Worm (Caenorhabditis elegans): ENCODE data around the gene E01B7.2.

E01B7.2 gene

ce11 chrV:17910019-17910418 is 11.6 kb upstream of the E01B7.2 start, which contains the start of gene dcar-1:
TSS of gene dcar-1 (plus strand) at chrV:17910319.
- TF ChIP-seq ref-1 (GFP tag; conservative IDR thresholded peaks at IDR 0.05) = no peak
- TF ChIP-seq med-1 (GFP tag; optimal IDR thresholded peaks at IDR 0.05; ENCODE audit: insufficient read depth) = no peak
- no peak for TF ChIP-seq cog-1 (tag; optimal IDR thresholded peaks at IDR 0.05)
- no peak for TF ChIP-seq T22C8.4 (GFP tag; IDR thresholded peaks at IDR 0.05)
- no peak for TF ChIP-seq tab-1 (GFP tag; IDR thresholded peaks at IDR 0.05)
- TF ChIP-seq ztf-29 (GFP tag; IDR thresholded peaks at IDR 0.05) = no peak
- TF ChIP-seq klf-2 (GFP tag; conservative IDR thresholded peaks at IDR 0.05) = no peak
- TF ChIP-seq flt-1 (GFP tag; IDR thresholded peaks at IDR 0.05) = no peak
- TF ChIP-seq ztf-23 (GFP tag; IDR thresholded peaks at IDR 0.05) = no peak

ce11 chrV:17918726-17919125 is 2.8 kb upstream of the E01B7.2 start, which contains the start of gene C06H5.8:
TSS of gene C06H5.8 (plus strand) at chrV:17919026.
- TF ChIP-seq ref-1 (GFP tag; conservative IDR thresholded peaks at IDR 0.05) (no peak), tab-1 (GFP tag; IDR thresholded peaks at IDR 0.05) (no peak), klf-2 (GFP tag; conservative IDR thresholded peaks at IDR 0.05) (no peak), ztf-23 (GFP tag; IDR thresholded peaks at IDR 0.05) (no peak)

ce11 chrV:17924095-17925000 is 2.8 kb downstream of the E01B7.2 start, which contains the start of gene usp-50:
TSS of gene usp-50 (plus strand) at chrV:17924916.
- TF ChIP-seq ztf-29 (GFP tag; IDR thresholded peaks at IDR 0.05) = peak; percentile 53; the same call in 1 of the 2 replicates

ce11 chrV:17928128-17928527 is 6.6 kb downstream of the E01B7.2 start:
- TF ChIP-seq tab-1 (GFP tag; IDR thresholded peaks at IDR 0.05) (no peak), klf-2 (GFP tag; conservative IDR thresholded peaks at IDR 0.05) (no peak), flt-1 (GFP tag; IDR thresholded peaks at IDR 0.05) (no peak), ztf-23 (GFP tag; IDR thresholded peaks at IDR 0.05) (no peak), cog-1 (tag; optimal IDR thresholded peaks at IDR 0.05) (no peak), ztf-29 (GFP tag; IDR thresholded peaks at IDR 0.05) (no peak), med-1 (GFP tag; optimal IDR thresholded peaks at IDR 0.05; ENCODE audit: insufficient read depth) (no peak), ref-1 (GFP tag; conservative IDR thresholded peaks at IDR 0.05) (no peak), T22C8.4 (GFP tag; IDR thresholded peaks at IDR 0.05) (no peak)

- TF ChIP-seq ztf-23 (GFP tag; IDR thresholded peaks at IDR 0.05) = no peak
- TF ChIP-seq flt-1 (GFP tag; IDR thresholded peaks at IDR 0.05) = no peak
- TF ChIP-seq ref-1 (GFP tag; conservative IDR thresholded peaks at IDR 0.05) = no peak
- TF ChIP-seq tab-1 (GFP tag; IDR thresholded peaks at IDR 0.05) = no peak
- no peak for TF ChIP-seq T22C8.4 (GFP tag; IDR thresholded peaks at IDR 0.05)
- TF ChIP-seq cog-1 (tag; optimal IDR thresholded peaks at IDR 0.05) = no peak
- no peak for TF ChIP-seq ztf-29 (GFP tag; IDR thresholded peaks at IDR 0.05)
Measured at ce11 chrV:17931795-17932194, 10.2 kb downstream of the E01B7.2 start.

- no peak for TF ChIP-seq klf-2 (GFP tag; conservative IDR thresholded peaks at IDR 0.05)
Measured at ce11 chrV:17935857-17936256, 14.3 kb downstream of the E01B7.2 start.

- TF ChIP-seq flt-1 (GFP tag; IDR thresholded peaks at IDR 0.05) (no peak), tab-1 (GFP tag; IDR thresholded peaks at IDR 0.05) (no peak), ztf-29 (GFP tag; IDR thresholded peaks at IDR 0.05) (no peak), T22C8.4 (GFP tag; IDR thresholded peaks at IDR 0.05) (no peak), cog-1 (tag; optimal IDR thresholded peaks at IDR 0.05) (no peak), ref-1 (GFP tag; conservative IDR thresholded peaks at IDR 0.05) (no peak), med-1 (GFP tag; optimal IDR thresholded peaks at IDR 0.05; ENCODE audit: insufficient read depth) (no peak), klf-2 (GFP tag; conservative IDR thresholded peaks at IDR 0.05) (no peak), ztf-23 (GFP tag; IDR thresholded peaks at IDR 0.05) (no peak)
Measured at ce11 chrV:17938978-17939377, 17.4 kb downstream of the E01B7.2 start.

- 0 out of 2 replicates have a peak, but pooled peaks have one; percentile 48 for TF ChIP-seq ztf-23 (GFP tag; IDR thresholded peaks at IDR 0.05)
- 0 out of 2 replicates have a peak, but pooled peaks have one; percentile 27 for TF ChIP-seq flt-1 (GFP tag; IDR thresholded peaks at IDR 0.05)
- no peak for TF ChIP-seq ztf-29 (GFP tag; IDR thresholded peaks at IDR 0.05)
Measured at ce11 chrV:17943877-17944472, 22.4 kb downstream of the E01B7.2 start.

- TF ChIP-seq flt-1 (GFP tag; IDR thresholded peaks at IDR 0.05) (0 out of 2 replicates have a peak, but pooled peaks have one; percentile 30), ztf-29 (GFP tag; IDR thresholded peaks at IDR 0.05) (no peak)
Measured at ce11 chrV:17944849-17945452, 23.4 kb downstream of the E01B7.2 start.

ce11 chrV:17945460-17945859 is 23.9 kb downstream of the E01B7.2 start:
- TF ChIP-seq med-1 (GFP tag; optimal IDR thresholded peaks at IDR 0.05; ENCODE audit: insufficient read depth) = no peak
- no peak for TF ChIP-seq T22C8.4 (GFP tag; IDR thresholded peaks at IDR 0.05)
- TF ChIP-seq flt-1 (GFP tag; IDR thresholded peaks at IDR 0.05) = no peak
- TF ChIP-seq tab-1 (GFP tag; IDR thresholded peaks at IDR 0.05) = no peak
- TF ChIP-seq klf-2 (GFP tag; conservative IDR thresholded peaks at IDR 0.05) = no peak
- no peak for TF ChIP-seq ztf-23 (GFP tag; IDR thresholded peaks at IDR 0.05)
- TF ChIP-seq ref-1 (GFP tag; conservative IDR thresholded peaks at IDR 0.05) = no peak
- TF ChIP-seq cog-1 (tag; optimal IDR thresholded peaks at IDR 0.05) = no peak
- no peak for TF ChIP-seq ztf-29 (GFP tag; IDR thresholded peaks at IDR 0.05)
